Fruit fly (Drosophila melanogaster): ENCODE measurements around the gene Prosalpha2.

DNA sequence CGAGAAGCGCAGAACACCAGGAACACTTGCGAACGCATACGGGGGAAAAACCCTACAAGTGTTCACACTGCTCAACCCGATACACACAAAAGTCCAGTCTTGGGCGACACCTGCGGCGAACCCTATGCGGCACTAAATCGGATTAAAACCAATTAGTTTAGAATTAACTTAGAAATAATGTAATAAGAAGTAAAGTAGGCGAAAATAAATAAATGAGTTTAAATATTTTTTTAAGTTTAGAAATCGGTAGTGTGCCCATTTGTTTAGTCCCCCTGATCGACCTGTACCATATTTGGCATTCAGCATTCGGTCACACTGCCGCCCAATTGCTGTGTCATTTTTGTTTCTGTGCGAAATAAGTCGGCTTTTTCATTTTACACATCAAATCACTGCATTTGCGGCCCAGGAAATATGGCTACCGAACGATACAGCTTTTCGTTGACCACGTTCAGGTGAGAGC is at the start of gene Prosalpha2:
- TF ChIP-seq jing (GFP tag; optimal IDR thresholded peaks at IDR 0.05) (no peak), ham (GFP tag; IDR thresholded peaks at IDR 0.05) (no peak), Hr78 (GFP tag; optimal IDR thresholded peaks at IDR 0.05) (no peak), CG18599 (GFP tag; optimal IDR thresholded peaks at IDR 0.05) (no peak), az2 (GFP tag; optimal IDR thresholded peaks at IDR 0.05) (no peak), hkb (optimal IDR thresholded peaks at IDR 0.05) (no peak), hkb (GFP tag; IDR thresholded peaks at IDR 0.05) (no peak), Optix (GFP tag; IDR thresholded peaks at IDR 0.05) (no peak), CG12659 (GFP tag; optimal IDR thresholded peaks at IDR 0.05) (peak; percentile 68), h (optimal IDR thresholded peaks at IDR 0.05) (no peak)

Data from whole organism, embryonic.